Worm (Caenorhabditis elegans) whole organism, L4/young adult: Measurements from ENCODE around the gene F17E9.2.
"Not testable (repeated sequence)": the region's sequence is repeated elsewhere in the genome, so short reads cannot be mapped to it uniquely, and the experiment has no call there.

ENCODE experiments used
- W03F9.2 ChIP-seq: fragments of 150-350 bp; optimal IDR thresholded peaks from 2 replicates; lab custom pipeline; 2014; ENCODE audit warnings: missing biosample characterization, missing genetic modification characterization
- dao-5 ChIP-seq: sonication (generic microtip); optimal IDR thresholded peaks from 2 replicates; lab custom pipeline; 2016; ENCODE audit warnings: missing genotype, missing genetic modification characterization, moderate library complexity, missing compliant biosample characterization
- him-1 ChIP-seq: sonication (generic microtip); optimal IDR thresholded peaks from 2 replicates; lab custom pipeline; 2016; ENCODE audit warnings: missing genotype, missing genetic modification reagents, missing genetic modification characterization, missing compliant biosample characterization

Gene F17E9.2

DNA sequence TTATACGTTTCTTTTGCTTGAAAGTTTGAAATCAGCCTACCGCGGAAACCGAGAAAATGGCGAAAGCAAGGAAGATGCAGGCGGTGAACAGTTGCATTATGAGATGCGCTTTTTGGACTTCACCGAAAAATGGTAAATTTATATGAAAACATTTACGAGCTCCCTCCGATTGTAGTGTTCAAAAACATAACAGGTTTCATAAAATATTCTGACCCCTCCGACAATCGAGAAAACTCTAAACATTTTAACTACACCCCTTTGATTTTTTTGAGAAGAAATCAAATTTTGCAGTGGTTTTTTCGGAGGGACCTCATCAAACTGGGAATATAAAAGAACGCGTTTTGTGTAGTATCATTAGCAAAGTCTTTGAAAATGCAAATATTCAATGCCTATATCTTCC is 8.6 kb upstream of the F17E9.2 start, which contains the start of the genes F17E9.18 and F17E9.15:
F17E9.18 (minus strand) TSS at position 101 of the 400 bp plus-strand sequence.
F17E9.15 (plus strand) TSS at position 368 of the 400 bp plus-strand sequence.
- TF ChIP-seq dao-5 (tag; lab: Kevin White, UChicago) (no peak), W03F9.2 (tag; lab: Kevin White, UChicago) (no peak), him-1 (tag; lab: Kevin White, UChicago) (no peak)

- TF ChIP-seq dao-5 (tag; lab: Kevin White, UChicago) (no peak), him-1 (tag; lab: Kevin White, UChicago) (no peak), W03F9.2 (tag; lab: Kevin White, UChicago) (no peak)
Measured at ce11 chrIV:8348073-8348472, 7.6 kb upstream of the F17E9.2 start, which contains the start of gene F17E9.4. Gene F17E9.4 (plus strand): TSS chrIV:8348373.

DNA sequence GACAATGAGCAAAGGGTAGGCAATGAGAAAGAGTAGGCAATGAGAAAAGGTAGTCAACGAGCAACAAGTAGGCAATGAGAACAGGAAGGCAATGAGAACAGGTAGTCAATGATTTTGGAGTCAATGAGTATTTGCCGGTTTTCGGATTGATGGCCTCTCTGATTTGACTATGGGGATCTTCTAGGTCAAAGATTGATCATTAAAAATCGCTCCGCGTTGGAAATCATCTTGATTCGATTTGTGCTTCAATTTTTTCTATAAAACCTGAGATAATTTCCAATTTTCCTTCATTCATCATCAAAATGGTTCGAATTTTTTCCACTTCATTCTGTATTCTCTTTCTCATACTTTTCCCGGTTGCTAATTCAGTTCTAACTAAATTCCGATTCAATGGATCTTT is 3.7 kb upstream of the F17E9.2 start, which contains the start of gene F17E9.16:
F17E9.16 (plus strand) TSS at position 301 of the 400 bp plus-strand sequence.
- TF ChIP-seq W03F9.2, him-1, dao-5 (tag; lab: Kevin White, UChicago): not testable (repeated sequence)

DNA sequence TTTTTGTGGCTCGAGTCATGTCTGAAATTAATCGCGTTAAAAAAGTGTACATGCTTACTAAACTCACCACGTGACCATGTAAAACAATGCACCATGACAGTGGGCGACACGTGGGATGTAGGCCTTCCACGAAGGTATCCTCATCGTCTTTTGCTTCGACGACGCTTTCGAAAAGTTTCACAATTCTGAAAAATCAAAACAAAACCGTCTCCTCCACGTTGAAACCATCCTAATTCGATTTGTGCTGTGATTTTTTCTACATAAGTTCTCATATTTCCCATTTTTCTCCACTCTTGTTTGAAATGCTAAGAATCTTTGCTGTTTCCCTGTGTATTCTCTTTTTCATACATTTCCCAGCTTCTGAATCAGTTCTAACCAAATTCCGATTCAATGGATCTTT is 1.1 kb upstream of the F17E9.2 start, which contains the start of gene F17E9.3:
F17E9.3 (plus strand) TSS at position 301 of the 400 bp plus-strand sequence.
- TF ChIP-seq him-1 (tag; lab: Kevin White, UChicago) (no peak), W03F9.2 (tag; lab: Kevin White, UChicago) (no peak), dao-5 (tag; lab: Kevin White, UChicago) (no peak)

DNA sequence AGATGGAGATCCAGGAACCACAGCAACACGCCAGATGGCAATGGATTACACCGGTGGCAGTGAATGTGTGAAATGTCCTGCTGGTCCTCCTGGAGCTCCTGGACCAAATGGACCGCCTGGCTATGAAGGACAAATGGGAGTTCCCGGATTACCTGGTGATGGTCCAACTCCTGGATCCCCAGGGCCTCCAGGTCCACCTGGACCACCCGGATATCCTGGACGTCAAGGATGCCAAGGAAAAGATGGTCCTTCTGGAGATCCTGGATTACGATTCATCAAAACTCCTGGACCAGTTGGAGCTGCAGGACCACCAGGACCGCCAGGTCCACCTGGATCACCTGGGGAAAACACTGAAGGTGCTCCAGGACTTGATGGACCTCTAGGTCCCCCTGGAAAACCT is 1.6 kb downstream of the F17E9.2 start:
- TF ChIP-seq him-1 (tag; lab: Kevin White, UChicago), result no peak
- no peak for TF ChIP-seq W03F9.2 (tag; lab: Kevin White, UChicago)
- no peak for TF ChIP-seq dao-5 (tag; lab: Kevin White, UChicago)

- TF ChIP-seq dao-5 (tag; lab: Kevin White, UChicago) (no peak), W03F9.2 (tag; lab: Kevin White, UChicago) (no peak), him-1 (tag; lab: Kevin White, UChicago) (no peak)
Measured at ce11 chrIV:8358492-8358891, 2.8 kb downstream of the F17E9.2 start, which contains the start of gene D2096.13. Gene D2096.13 (minus strand): TSS chrIV:8358592.

DNA sequence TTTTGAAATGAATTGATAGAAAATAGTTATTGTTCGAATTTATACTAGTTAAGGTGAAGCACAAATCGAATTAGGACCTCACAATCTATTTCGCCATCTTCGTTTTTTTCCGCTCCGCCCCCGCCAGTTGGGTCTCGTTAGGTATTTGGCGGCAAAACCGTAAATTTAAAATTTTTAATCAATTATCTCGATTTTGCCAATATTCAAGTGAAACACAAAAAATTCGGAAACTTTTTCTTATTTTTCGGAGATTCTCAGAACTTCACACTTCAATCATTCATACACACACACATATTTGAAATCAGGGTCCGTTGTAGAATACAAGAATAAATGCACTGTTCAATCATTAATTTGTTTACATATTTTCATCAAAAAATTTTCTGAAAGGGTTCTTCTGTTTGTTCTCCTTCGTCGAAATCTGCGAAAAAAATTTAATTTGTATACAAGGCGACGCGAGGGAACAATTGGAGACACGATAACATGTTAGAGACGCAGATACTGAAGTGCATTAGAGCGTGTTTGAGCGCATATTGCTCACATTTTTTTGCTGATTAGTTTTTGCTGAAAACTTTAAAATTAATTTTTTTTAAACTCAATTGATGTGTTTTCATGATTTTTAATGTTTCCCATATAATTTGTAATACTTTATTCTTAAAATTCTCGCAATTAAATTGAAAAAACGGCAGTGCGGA is 4.2 kb downstream of the F17E9.2 start, which contains the start of gene D2096.5:
D2096.5 (minus strand) TSS at position 51 of the 692 bp plus-strand sequence.
- TF ChIP-seq dao-5 (tag; lab: Kevin White, UChicago) (no peak), him-1 (tag; lab: Kevin White, UChicago) (no peak), W03F9.2 (tag; lab: Kevin White, UChicago) (no peak)

- TF ChIP-seq dao-5 (tag; lab: Kevin White, UChicago) (no peak), him-1 (tag; lab: Kevin White, UChicago) (no peak), W03F9.2 (tag; lab: Kevin White, UChicago) (no peak)
Measured at ce11 chrIV:8360817-8361216, 5.1 kb downstream of the F17E9.2 start, which contains the start of gene sqv-1. Gene sqv-1 (plus strand): TSS chrIV:8361117.

DNA sequence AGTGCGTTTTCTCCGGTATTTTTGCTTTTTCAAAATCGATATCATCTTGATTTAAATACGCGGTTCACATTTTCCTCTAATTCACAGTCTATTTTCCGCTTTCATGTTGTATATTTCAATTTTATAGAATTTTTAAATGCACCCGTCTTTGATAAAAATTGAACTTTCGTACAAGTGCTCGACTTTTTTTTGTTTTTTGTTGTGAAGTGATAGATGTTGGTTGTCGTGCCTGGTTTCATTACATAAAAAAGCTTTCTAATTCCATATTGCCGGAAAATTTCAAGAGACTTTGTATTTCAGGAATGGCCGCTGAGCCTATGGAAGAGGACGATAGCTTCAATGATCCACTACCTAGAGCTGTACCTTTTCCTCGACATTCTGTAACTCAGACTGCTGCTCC is 7.5 kb downstream of the F17E9.2 start, which contains the start of gene D2096.12:
D2096.12 (plus strand) TSS at position 301 of the 400 bp plus-strand sequence.
- TF ChIP-seq W03F9.2 (tag; lab: Kevin White, UChicago) (no peak), him-1 (tag; lab: Kevin White, UChicago) (no peak), dao-5 (tag; lab: Kevin White, UChicago) (no peak)

- TF ChIP-seq him-1 (tag; lab: Kevin White, UChicago), result no peak
- no peak for TF ChIP-seq W03F9.2 (tag; lab: Kevin White, UChicago)
- no peak for TF ChIP-seq dao-5 (tag; lab: Kevin White, UChicago)
Measured at ce11 chrIV:8366295-8366694, 10.6 kb downstream of the F17E9.2 start, which contains the start of gene aagr-1. Gene aagr-1 (plus strand): TSS chrIV:8366521.

DNA sequence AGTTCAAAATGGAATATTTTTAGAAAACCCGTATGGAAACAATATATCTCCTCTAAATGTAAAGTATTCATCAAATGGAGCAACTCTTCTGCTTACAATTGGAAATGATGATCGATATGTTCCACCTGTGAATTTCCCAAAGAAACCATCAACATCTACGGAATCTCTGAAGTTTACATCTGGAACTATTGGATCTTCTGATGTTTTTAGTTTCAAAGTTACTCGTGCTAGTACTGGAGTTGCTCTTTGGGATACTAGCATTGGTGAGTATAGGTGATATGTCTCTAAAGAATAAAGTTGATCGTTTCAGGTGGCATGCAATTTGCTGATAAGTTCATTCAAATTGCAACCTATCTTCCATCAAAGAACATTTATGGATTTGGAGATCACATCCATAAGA is 12.2 kb downstream of the F17E9.2 start:
- TF ChIP-seq dao-5 (tag; lab: Kevin White, UChicago) (no peak), him-1 (tag; lab: Kevin White, UChicago) (no peak), W03F9.2 (tag; lab: Kevin White, UChicago) (no peak)

ce11 chrIV:8369135-8369534 is 13.4 kb downstream of the F17E9.2 start, which contains the start of gene D2096.6:
Gene D2096.6 (minus strand): TSS chrIV:8369235.
- TF ChIP-seq W03F9.2 (tag; lab: Kevin White, UChicago), result no peak
- TF ChIP-seq dao-5 (tag; lab: Kevin White, UChicago), result no peak
- TF ChIP-seq him-1 (tag; lab: Kevin White, UChicago), result no peak

ce11 chrIV:8375381-8375780 is 19.7 kb downstream of the F17E9.2 start:
- TF ChIP-seq dao-5 (tag; lab: Kevin White, UChicago) (no peak), him-1 (tag; lab: Kevin White, UChicago) (peak; percentile 48), W03F9.2 (tag; lab: Kevin White, UChicago) (peak; percentile 70)
